Worm (Caenorhabditis elegans) whole organism, L2 larva: Measurements from ENCODE around the gene npr-32.

Experiments
- C34F6.9 ChIP-seq: fragments of 150-350 bp; optimal IDR thresholded peaks from 2 replicates; lab custom pipeline; 2014; ENCODE audit warnings: missing biosample characterization, missing genetic modification characterization
- F13H6.1 ChIP-seq: sonication (generic microtip); optimal IDR thresholded peaks from 2 replicates; lab custom pipeline; 2016; ENCODE audit warnings: missing genetic modification characterization, missing compliant biosample characterization
- R02D3.7 ChIP-seq: fragments of 150-350 bp; optimal IDR thresholded peaks from 2 replicates; lab custom pipeline; 2014; ENCODE audit warnings: missing biosample characterization, missing genetic modification characterization
- Y55F3AM.14 ChIP-seq: fragments of 200-800 bp; sonication (Bioruptor generic); optimal IDR thresholded peaks from 2 replicates; lab custom pipeline; 2018; ENCODE audit warnings: mild to moderate bottlenecking, missing genetic modification characterization, missing compliant biosample characterization
- ZK546.5 ChIP-seq: sonication (generic microtip); optimal IDR thresholded peaks from 2 replicates; lab custom pipeline; 2017; ENCODE audit warnings: missing biosample characterization, missing genetic modification characterization
- alr-1 ChIP-seq: fragments of 150-350 bp; optimal IDR thresholded peaks from 2 replicates; lab custom pipeline; 2014; ENCODE audit warnings: missing biosample characterization, missing genetic modification characterization
- aly-2 ChIP-seq: fragments of 150-350 bp; optimal IDR thresholded peaks from 2 replicates; lab custom pipeline; 2014; ENCODE audit warnings: missing biosample characterization, missing genetic modification characterization
- blmp-1 ChIP-seq: sonication (generic microtip); optimal IDR thresholded peaks from 2 replicates; lab custom pipeline; 2017; ENCODE audit warnings: missing genetic modification characterization, mild to moderate bottlenecking, missing compliant biosample characterization, antibody characterized with exemption, moderate library complexity; ENCODE audit not compliant: insufficient read depth
- ceh-82 ChIP-seq: fragments of 150-350 bp; optimal IDR thresholded peaks from 2 replicates; lab custom pipeline; 2014; ENCODE audit warnings: missing biosample characterization, missing genetic modification characterization
- crh-2 ChIP-seq: sonication (generic microtip); optimal IDR thresholded peaks from 2 replicates; lab custom pipeline; 2017; ENCODE audit warnings: missing biosample characterization, missing genetic modification characterization
- dmd-4 ChIP-seq: sonication (generic microtip); optimal IDR thresholded peaks from 2 replicates; lab custom pipeline; 2017; ENCODE audit warnings: missing biosample characterization, missing genetic modification characterization
- egl-27 ChIP-seq: sonication (generic microtip); optimal IDR thresholded peaks from 3 replicates; lab custom pipeline; 2017; ENCODE audit warnings: missing biosample characterization, missing genetic modification reagents, missing genetic modification characterization
- elt-1 ChIP-seq: fragments of 150-350 bp; optimal IDR thresholded peaks from 2 replicates; lab custom pipeline; 2014; ENCODE audit warnings: missing biosample characterization, missing genetic modification characterization
- fos-1 ChIP-seq: fragments of 150-350 bp; optimal IDR thresholded peaks from 2 replicates; lab custom pipeline; 2014; ENCODE audit warnings: missing biosample characterization, missing genetic modification characterization
- lin-11 ChIP-seq: fragments of 150-350 bp; sonication (generic microtip); optimal IDR thresholded peaks from 2 replicates; lab custom pipeline; 2014; ENCODE audit warnings: missing biosample characterization, missing genetic modification characterization, inconsistent platforms, mixed read lengths
- lin-13 ChIP-seq: fragments of 150-350 bp; optimal IDR thresholded peaks from 2 replicates; lab custom pipeline; 2014; ENCODE audit warnings: missing biosample characterization, missing genetic modification reagents, missing genetic modification characterization
- mab-5 ChIP-seq: fragments of 150-350 bp; optimal IDR thresholded peaks from 2 replicates; lab custom pipeline; 2014; ENCODE audit warnings: missing biosample characterization, missing genetic modification characterization
- mdl-1 ChIP-seq, 2 experiments: fragments of 150-350 bp in 1 of 2; sonication (generic microtip) in 1 of 2; optimal IDR thresholded peaks; 2 replicates each; lab custom pipeline; 2017; ENCODE audit warnings: missing biosample characterization in 2 of 2, missing genetic modification characterization in 2 of 2
- nhr-10 ChIP-seq: sonication (generic microtip); optimal IDR thresholded peaks from 2 replicates; lab custom pipeline; 2017; ENCODE audit warnings: missing biosample characterization, missing genetic modification characterization
- nhr-11 ChIP-seq: fragments of 150-350 bp; optimal IDR thresholded peaks from 2 replicates; lab custom pipeline; 2014; ENCODE audit warnings: missing biosample characterization, missing genetic modification characterization
- nhr-12 ChIP-seq: fragments of 150-350 bp; optimal IDR thresholded peaks from 2 replicates; lab custom pipeline; 2014; ENCODE audit warnings: missing biosample characterization, missing genetic modification characterization
- nhr-129 ChIP-seq: fragments of 150-350 bp; optimal IDR thresholded peaks from 2 replicates; lab custom pipeline; 2014; ENCODE audit warnings: missing biosample characterization, missing genetic modification characterization
- nhr-21 ChIP-seq: fragments of 150-350 bp; optimal IDR thresholded peaks from 2 replicates; lab custom pipeline; 2014; ENCODE audit warnings: missing biosample characterization, missing genetic modification characterization
- nhr-23 ChIP-seq: fragments of 150-350 bp; optimal IDR thresholded peaks from 2 replicates; lab custom pipeline; 2014; ENCODE audit warnings: missing biosample characterization, missing genetic modification reagents, missing genetic modification characterization
- nhr-237 ChIP-seq: fragments of 150-350 bp; optimal IDR thresholded peaks from 2 replicates; lab custom pipeline; 2014; ENCODE audit warnings: missing biosample characterization, missing genetic modification characterization
- nhr-25 ChIP-seq: fragments of 150-350 bp; sonication (generic microtip); optimal IDR thresholded peaks from 3 replicates; lab custom pipeline; 2014; ENCODE audit warnings: missing biosample characterization, missing genetic modification characterization
- nhr-6 ChIP-seq: fragments of 150-350 bp; optimal IDR thresholded peaks from 2 replicates; lab custom pipeline; 2014; ENCODE audit warnings: missing biosample characterization, missing genetic modification characterization
- nhr-77 ChIP-seq: fragments of 150-350 bp; optimal IDR thresholded peaks from 2 replicates; lab custom pipeline; 2014; ENCODE audit warnings: missing biosample characterization, missing genetic modification characterization
- peb-1 ChIP-seq: fragments of 150-350 bp; optimal IDR thresholded peaks from 2 replicates; lab custom pipeline; 2014; ENCODE audit warnings: missing biosample characterization, missing genetic modification characterization
- sem-4 ChIP-seq: fragments of 150-350 bp; optimal IDR thresholded peaks from 2 replicates; lab custom pipeline; 2014; ENCODE audit warnings: missing biosample characterization, missing genetic modification reagents, missing genetic modification characterization
- skn-1 ChIP-seq: sonication (generic microtip); optimal IDR thresholded peaks from 2 replicates; lab custom pipeline; 2017; ENCODE audit warnings: missing biosample characterization, missing genetic modification characterization
- sma-9 ChIP-seq, 2 experiments: fragments of 150-350 bp in 1 of 2; sonication (generic microtip) in 1 of 2; optimal IDR thresholded peaks; 2 replicates each; lab custom pipeline; 2014 to 2016; ENCODE audit warnings: missing genetic modification characterization in 2 of 2, mild to moderate bottlenecking in 1 of 2, missing biosample characterization in 1 of 2, missing compliant biosample characterization in 1 of 2, missing genetic modification reagents in 1 of 2, moderate library complexity in 1 of 2
- unc-39 ChIP-seq: fragments of 150-350 bp; optimal IDR thresholded peaks from 2 replicates; lab custom pipeline; 2014; ENCODE audit warnings: missing biosample characterization, missing genetic modification characterization
- unc-55 ChIP-seq: fragments of 150-350 bp; sonication (generic microtip); optimal IDR thresholded peaks from 3 replicates; lab custom pipeline; 2014; ENCODE audit warnings: missing biosample characterization, missing genetic modification reagents, missing genetic modification characterization
- ztf-1 ChIP-seq: fragments of 200-800 bp; sonication (Bioruptor generic); conservative IDR thresholded peaks from 2 replicates; pipeline ENCODE4 v1.3.6; 2022; ENCODE audit warnings: missing genetic modification characterization, missing compliant biosample characterization

The npr-32 gene

ce11 chrIV:17215070-17215469 lies 15.8 kb downstream of the npr-32 start:
- no peak for TF ChIP-seq nhr-6
- no peak for TF ChIP-seq nhr-10 (tag; lab: Kevin White, UChicago)
- TF ChIP-seq unc-55 (GFP tag; lab: Kevin White, UChicago), result peak; percentile 48
- no peak for TF ChIP-seq ZK546.5 (tag; lab: Kevin White, UChicago)
- TF ChIP-seq nhr-25 (tag; lab: Kevin White, UChicago), result no peak
- no peak for TF ChIP-seq mdl-1 (tag; optimal IDR thresholded peaks at IDR 0.05; lab: Kevin White, UChicago)
- TF ChIP-seq blmp-1 (tag; lab: Kevin White, UChicago), result no peak
- no peak for TF ChIP-seq F13H6.1
- TF ChIP-seq mab-5 (tag; lab: Kevin White, UChicago), result no peak
- TF ChIP-seq fos-1, result no peak
- peak; percentile 22 for TF ChIP-seq C34F6.9 (tag; lab: Kevin White, UChicago)

- TF ChIP-seq blmp-1 (tag; lab: Kevin White, UChicago) (peak; percentile 3), nhr-6 (no peak), nhr-12 (tag; lab: Kevin White, UChicago) (no peak), sem-4 (tag; lab: Kevin White, UChicago) (no peak), sma-9 (GFP tag; optimal IDR thresholded peaks at IDR 0.05; lab: Kevin White, UChicago) (no peak), sma-9 (tag; optimal IDR thresholded peaks at IDR 0.05; lab: Kevin White, UChicago) (no peak), nhr-77 (tag; lab: Kevin White, UChicago) (no peak), peb-1 (tag; lab: Kevin White, UChicago) (no peak), elt-1 (tag; lab: Kevin White, UChicago) (no peak), F13H6.1 (no peak), ceh-82 (tag; lab: Kevin White, UChicago) (no peak), C34F6.9 (tag; lab: Kevin White, UChicago) (no peak), unc-55 (GFP tag; lab: Kevin White, UChicago) (peak; percentile 38), nhr-237 (tag; lab: Kevin White, UChicago) (no peak), ZK546.5 (tag; lab: Kevin White, UChicago) (no peak)
These were observed 20.1 kb downstream of the npr-32 start for ce11 chrIV:17210754-17211153.

- TF ChIP-seq C34F6.9 (tag; lab: Kevin White, UChicago) (peak; percentile 3), ceh-82 (tag; lab: Kevin White, UChicago) (no peak), nhr-25 (tag; lab: Kevin White, UChicago) (peak; percentile 38), dmd-4 (no peak), nhr-12 (tag; lab: Kevin White, UChicago) (no peak), nhr-23 (no peak)
These were observed 21.5 kb downstream of the npr-32 start for ce11 chrIV:17209309-17209708.

ce11 chrIV:17207864-17208263 lies 23.0 kb downstream of the npr-32 start:
- TF ChIP-seq ZK546.5 (tag; lab: Kevin White, UChicago) (no peak), ztf-1 (GFP tag; lab: Robert Waterston, UW) (no peak), nhr-21 (tag; lab: Kevin White, UChicago) (no peak), nhr-129 (tag; lab: Kevin White, UChicago) (no peak), lin-13 (GFP tag; lab: Kevin White, UChicago) (no peak), skn-1 (tag; lab: Kevin White, UChicago) (no peak), nhr-10 (tag; lab: Kevin White, UChicago) (no peak), mab-5 (tag; lab: Kevin White, UChicago) (no peak), Y55F3AM.14 (GFP tag; lab: Kevin White, UChicago) (no peak), R02D3.7 (tag; lab: Kevin White, UChicago) (no peak), crh-2 (no peak), alr-1 (tag; lab: Kevin White, UChicago) (no peak), unc-39 (tag; lab: Kevin White, UChicago) (no peak), egl-27 (tag; lab: Kevin White, UChicago) (no peak), aly-2 (tag; lab: Kevin White, UChicago) (no peak), nhr-6 (no peak), fos-1 (no peak), ceh-82 (tag; lab: Kevin White, UChicago) (no peak), nhr-25 (tag; lab: Kevin White, UChicago) (no peak), nhr-77 (tag; lab: Kevin White, UChicago) (no peak)

- TF ChIP-seq unc-55 (GFP tag; lab: Kevin White, UChicago) (no peak), ZK546.5 (tag; lab: Kevin White, UChicago) (no peak), egl-27 (tag; lab: Kevin White, UChicago) (no peak), unc-39 (tag; lab: Kevin White, UChicago) (no peak), nhr-11 (no peak), nhr-10 (tag; lab: Kevin White, UChicago) (no peak), alr-1 (tag; lab: Kevin White, UChicago) (no peak), nhr-12 (tag; lab: Kevin White, UChicago) (no peak), sem-4 (tag; lab: Kevin White, UChicago) (no peak), lin-11 (tag; lab: Kevin White, UChicago) (no peak), nhr-21 (tag; lab: Kevin White, UChicago) (no peak), peb-1 (tag; lab: Kevin White, UChicago) (no peak), skn-1 (tag; lab: Kevin White, UChicago) (no peak), nhr-237 (tag; lab: Kevin White, UChicago) (no peak), elt-1 (tag; lab: Kevin White, UChicago) (no peak)
These were observed 24.1 kb downstream of the npr-32 start, which contains the start of gene cnnm-1 for ce11 chrIV:17206745-17207144. Gene cnnm-1, minus strand, starts transcription at chrIV:17206845.
